Worm (Caenorhabditis elegans): ENCODE measurements around the gene mrps-31.

Gene mrps-31

DNA sequence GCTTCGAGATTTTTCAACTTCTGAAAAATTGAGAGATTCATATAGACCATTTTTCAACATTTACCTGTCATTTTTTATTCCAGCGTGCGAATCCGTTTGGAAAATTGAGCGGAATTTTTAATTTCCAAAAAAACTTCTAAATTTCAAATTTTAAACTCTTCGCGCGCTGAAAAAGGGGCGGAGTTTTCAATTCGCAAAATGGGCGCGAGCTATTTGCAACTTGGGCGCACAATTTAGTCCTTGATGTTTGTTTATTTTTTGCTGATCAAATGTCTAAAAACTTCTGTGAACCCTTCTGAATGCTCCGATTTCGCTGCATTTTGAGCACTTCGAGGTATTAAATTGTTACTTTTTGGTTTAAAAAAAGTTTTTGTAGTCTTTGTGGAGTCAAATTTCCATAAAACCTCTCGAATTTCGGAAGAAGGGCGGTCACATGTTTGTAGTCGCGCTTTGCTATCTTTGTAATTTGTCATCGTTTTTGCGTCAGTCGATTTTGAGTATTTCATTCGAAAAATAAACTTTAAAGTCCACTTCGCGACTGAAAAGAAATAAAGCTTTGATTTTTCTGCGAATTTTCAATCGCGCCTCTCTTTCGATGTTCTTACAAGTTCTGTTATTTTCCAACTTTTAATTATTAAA is 20.6 kb upstream of the mrps-31 start, which contains the start of the genes madf-8 and gsr-1 (continued):
- TF ChIP-seq dsc-1 (tag; optimal IDR thresholded peaks at IDR 0.05): peak; percentile 67
- peak; percentile 63 for TF ChIP-seq irx-1 (tag; optimal IDR thresholded peaks at IDR 0.05)
- TF ChIP-seq nhr-11 (tag; optimal IDR thresholded peaks at IDR 0.05): peak; percentile 8
- TF ChIP-seq nhr-47 (tag; optimal IDR thresholded peaks at IDR 0.05): peak; percentile 68
- TF ChIP-seq elt-3 (tag; optimal IDR thresholded peaks at IDR 0.05): no peak
- peak; percentile 48 for TF ChIP-seq C16A3.4 (tag; optimal IDR thresholded peaks at IDR 0.05)
- TF ChIP-seq efl-3 (GFP tag; optimal IDR thresholded peaks at IDR 0.05): no peak
- TF ChIP-seq C34B4.2 (tag; optimal IDR thresholded peaks at IDR 0.05): no peak
- peak; percentile 4 for TF ChIP-seq egl-13 (tag; optimal IDR thresholded peaks at IDR 0.05)
- no peak for TF ChIP-seq nhr-12 (tag; optimal IDR thresholded peaks at IDR 0.05)
- no peak for TF ChIP-seq elt-2 (tag; optimal IDR thresholded peaks at IDR 0.05)
- TF ChIP-seq ets-5 (GFP tag; IDR thresholded peaks at IDR 0.05): no peak
- TF ChIP-seq F16B12.6 (tag; optimal IDR thresholded peaks at IDR 0.05): peak; percentile 2
- TF ChIP-seq grh-1 (GFP tag; IDR thresholded peaks at IDR 0.05): no peak
- peak; percentile 62 for TF ChIP-seq nhr-19 (GFP tag; conservative IDR thresholded peaks at IDR 0.05)
- peak; percentile 60 for TF ChIP-seq swsn-7 (tag; optimal IDR thresholded peaks at IDR 0.05)
- peak; percentile 88 to 89 for TF ChIP-seq efl-1 (optimal IDR thresholded peaks at IDR 0.05)
- peak; percentile 86 to 98 for TF ChIP-seq efl-1 (GFP tag; optimal IDR thresholded peaks at IDR 0.05 in 1 of 2)
- no peak for TF ChIP-seq sox-4 (tag; optimal IDR thresholded peaks at IDR 0.05)
- TF ChIP-seq rnt-1 (tag; optimal IDR thresholded peaks at IDR 0.05): peak; percentile 78
- TF ChIP-seq nhr-84 (tag; optimal IDR thresholded peaks at IDR 0.05): no peak
- TF ChIP-seq egl-27 (tag; optimal IDR thresholded peaks at IDR 0.05): no peak

DNA sequence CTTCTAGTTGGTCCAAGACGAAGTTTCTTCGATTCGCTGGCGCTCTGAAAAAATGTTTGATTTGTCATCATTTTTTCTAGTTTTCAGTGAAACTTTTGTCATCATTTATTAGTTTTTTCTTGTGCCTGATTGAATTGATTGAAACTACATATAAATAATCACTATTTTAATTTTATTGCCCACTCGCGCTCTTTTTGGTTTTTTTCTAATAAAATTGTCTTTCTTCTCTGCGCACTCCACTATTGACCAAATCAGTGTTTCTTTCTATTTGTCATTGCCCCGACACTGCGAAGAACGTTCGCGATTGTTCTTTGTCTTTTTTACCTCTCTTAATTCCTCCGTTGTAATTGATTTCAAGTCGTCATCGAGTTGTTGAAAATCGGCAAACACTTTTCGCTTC is 20.1 kb upstream of the mrps-31 start:
- peak; percentile 28 for TF ChIP-seq lin-14 (GFP tag; optimal IDR thresholded peaks at IDR 0.05)
- TF ChIP-seq snpc-4 (tag; optimal IDR thresholded peaks at IDR 0.05): no peak
- peak; percentile 53 for TF ChIP-seq skn-1 (tag; optimal IDR thresholded peaks at IDR 0.05)
- no peak for TF ChIP-seq C34B4.2 (tag; optimal IDR thresholded peaks at IDR 0.05)
- TF ChIP-seq sptf-1 (tag; optimal IDR thresholded peaks at IDR 0.05): no peak
- TF ChIP-seq aha-1 (tag; optimal IDR thresholded peaks at IDR 0.05): no peak
- peak; percentile 19 for TF ChIP-seq blmp-1 (tag; optimal IDR thresholded peaks at IDR 0.05)
- no peak for TF ChIP-seq mef-2 (tag; optimal IDR thresholded peaks at IDR 0.05)
- TF ChIP-seq mab-9 (GFP tag; IDR thresholded peaks at IDR 0.05): no peak
- no peak for TF ChIP-seq nhr-77 (tag; optimal IDR thresholded peaks at IDR 0.05)
- peak; percentile 24 for TF ChIP-seq mep-1 (tag; optimal IDR thresholded peaks at IDR 0.05)
- no peak for TF ChIP-seq ceh-90 (tag; optimal IDR thresholded peaks at IDR 0.05)
- no peak for TF ChIP-seq sup-37 (GFP tag; optimal IDR thresholded peaks at IDR 0.05)

DNA sequence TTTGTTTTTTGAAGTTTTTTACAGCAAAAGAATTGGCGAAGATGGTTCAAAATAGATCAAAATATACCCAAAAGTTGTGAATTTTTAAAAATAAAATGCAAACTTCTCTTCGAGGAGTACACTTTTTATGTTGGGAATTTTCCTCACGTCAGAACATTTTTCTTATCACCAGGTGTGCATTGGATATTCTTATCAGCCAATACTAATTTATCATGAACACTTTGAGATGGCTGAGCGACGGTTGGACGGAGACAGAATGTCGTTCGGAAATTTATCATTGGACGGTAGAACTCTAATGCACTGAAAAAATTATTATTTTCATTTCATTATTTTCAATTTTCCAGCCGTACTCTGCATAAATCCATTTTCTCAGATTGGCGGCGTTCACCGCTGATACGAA is 19.1 kb upstream of the mrps-31 start:
- TF ChIP-seq nhr-12 (tag; optimal IDR thresholded peaks at IDR 0.05): no peak
- TF ChIP-seq tlp-1 (tag; optimal IDR thresholded peaks at IDR 0.05): no peak
- TF ChIP-seq nhr-237 (tag; optimal IDR thresholded peaks at IDR 0.05): no peak
- TF ChIP-seq dpl-1 (GFP tag; optimal IDR thresholded peaks at IDR 0.05): no peak
- TF ChIP-seq aha-1 (tag; optimal IDR thresholded peaks at IDR 0.05): no peak
- TF ChIP-seq nhr-84 (tag; optimal IDR thresholded peaks at IDR 0.05): no peak
- no peak for TF ChIP-seq rnt-1 (tag; optimal IDR thresholded peaks at IDR 0.05)
- TF ChIP-seq grh-1 (GFP tag; IDR thresholded peaks at IDR 0.05): no peak
- no peak for TF ChIP-seq alr-1 (tag; optimal IDR thresholded peaks at IDR 0.05; ENCODE audit: borderline replicate concordance)
- TF ChIP-seq nhr-90 (tag; optimal IDR thresholded peaks at IDR 0.05; ENCODE audit: poor library complexity): no peak
- TF ChIP-seq nhr-85 (tag): no peak
- TF ChIP-seq pag-3 (tag; optimal IDR thresholded peaks at IDR 0.05; ENCODE audit: borderline replicate concordance, insufficient read depth): no peak
- no peak for TF ChIP-seq ama-1 (optimal IDR thresholded peaks at IDR 0.05)
- no peak for TF ChIP-seq xbp-1 (tag; optimal IDR thresholded peaks at IDR 0.05)
- no peak for TF ChIP-seq fos-1 (tag; optimal IDR thresholded peaks at IDR 0.05)
- TF ChIP-seq ceh-88 (GFP tag; IDR thresholded peaks at IDR 0.05): no peak
- no peak for TF ChIP-seq elt-3 (tag; optimal IDR thresholded peaks at IDR 0.05)
- no peak for TF ChIP-seq fkh-4 (tag; optimal IDR thresholded peaks at IDR 0.05; ENCODE audit: borderline replicate concordance)
- no peak for TF ChIP-seq C16A3.4 (tag; optimal IDR thresholded peaks at IDR 0.05)
